Worm (Caenorhabditis elegans) whole organism, L2 larva: Measurements from ENCODE around the gene snpc-1.2.

Experiments
- ama-1 ChIP-seq: fragments of 150-350 bp; optimal IDR thresholded peaks from 2 replicates; lab custom pipeline; 2018; ENCODE audit warnings: inconsistent platforms
- ceh-16 ChIP-seq: fragments of 150-350 bp; optimal IDR thresholded peaks from 2 replicates; lab custom pipeline; 2014; ENCODE audit warnings: missing biosample characterization, missing genetic modification characterization
- nhr-129 ChIP-seq: fragments of 150-350 bp; optimal IDR thresholded peaks from 2 replicates; lab custom pipeline; 2014; ENCODE audit warnings: missing biosample characterization, missing genetic modification characterization
- ztf-4 ChIP-seq: fragments of 150-350 bp; optimal IDR thresholded peaks from 2 replicates; lab custom pipeline; 2014; ENCODE audit warnings: missing biosample characterization, missing genetic modification characterization

ce11 chrIII:13187773-13188172 lies 18.4 kb upstream of the snpc-1.2 start:
- TF ChIP-seq ztf-4 (tag; lab: Kevin White, UChicago): no peak
- no peak for TF ChIP-seq ceh-16 (tag; lab: Kevin White, UChicago)
- no peak for TF ChIP-seq nhr-129
- no peak for TF ChIP-seq ama-1 (lab: Kevin White, UChicago)
